Worm (Caenorhabditis elegans) whole organism, L4 larva: ENCODE data around the gene vps-35.
A peak's percentile ranks its signal among the peaks of the same experiment; 100 is the strongest.

ENCODE experiments used
- D1046.2 ChIP-seq: fragments of 200-800 bp; sonication (Bioruptor generic); IDR thresholded peaks from 2 replicates; pipeline ENCODE4 v1.3.6; 2022; ENCODE audit warnings: missing genetic modification characterization, missing compliant biosample characterization
- T20F7.1 ChIP-seq: fragments of 200-800 bp; sonication (Bioruptor generic); optimal IDR thresholded peaks from 2 replicates; lab custom pipeline; 2018; ENCODE audit warnings: mild to moderate bottlenecking, missing genetic modification characterization, missing compliant biosample characterization
- T26A8.4 ChIP-seq: fragments of 200-800 bp; sonication (Bioruptor generic); IDR thresholded peaks from 2 replicates; pipeline ENCODE4 v1.3.6; 2022; ENCODE audit warnings: missing genetic modification characterization, missing compliant biosample characterization
- Y48G9A.11 ChIP-seq: fragments of 200-800 bp; sonication (Bioruptor generic); IDR thresholded peaks from 2 replicates; pipeline ENCODE4 v1.3.6; 2022; ENCODE audit warnings: missing genetic modification reagents, missing genetic modification characterization, missing compliant biosample characterization
- ZK546.5 ChIP-seq, 2 experiments: sonication (generic microtip); optimal IDR thresholded peaks; 2 replicates each; lab custom pipeline; 2017; ENCODE audit warnings: missing biosample characterization in 2 of 2, missing genetic modification characterization in 2 of 2
- aha-1 ChIP-seq: fragments of 150-350 bp; peaks from one replicate; lab custom pipeline; 2014; ENCODE audit warnings: missing biosample characterization, missing genetic modification characterization
- ceh-44 ChIP-seq: fragments of 200-800 bp; sonication (Bioruptor generic); IDR thresholded peaks from 2 replicates; pipeline ENCODE4 v1.3.6; 2022; ENCODE audit warnings: missing genetic modification reagents, missing genetic modification characterization, missing compliant biosample characterization
- cey-2 ChIP-seq: sonication (generic microtip); optimal IDR thresholded peaks from 3 replicates; lab custom pipeline; 2017; ENCODE audit warnings: missing genetic modification characterization, mild to moderate bottlenecking, missing compliant biosample characterization, antibody characterized with exemption, borderline replicate concordance; ENCODE audit not compliant: insufficient read depth
- daf-12 ChIP-seq: fragments of 150-350 bp; optimal IDR thresholded peaks from 2 replicates; lab custom pipeline; 2014; ENCODE audit warnings: missing biosample characterization, missing genetic modification reagents, missing genetic modification characterization
- daf-16 ChIP-seq, 3 experiments: sonication (generic microtip); optimal IDR thresholded peaks; 2 replicates each; lab custom pipeline; 2016 to 2017; ENCODE audit warnings: missing genetic modification characterization in 3 of 3, missing genetic modification reagents in 3 of 3, mild to moderate bottlenecking in 2 of 3, missing compliant biosample characterization in 2 of 3, missing biosample characterization in 1 of 3, moderate library complexity in 1 of 3
- dmd-6 ChIP-seq: fragments of 200-800 bp; sonication (Bioruptor generic); IDR thresholded peaks from 2 replicates; pipeline ENCODE4 v1.3.6; 2022; ENCODE audit warnings: missing genetic modification reagents, missing genetic modification characterization, missing compliant biosample characterization
- duxl-1 ChIP-seq: sonication (generic microtip); optimal IDR thresholded peaks from 2 replicates; lab custom pipeline; 2016; ENCODE audit warnings: mild to moderate bottlenecking, missing genetic modification characterization, moderate library complexity, missing compliant biosample characterization; ENCODE audit not compliant: poor library complexity
- dve-1 ChIP-seq: sonication (generic microtip); optimal IDR thresholded peaks from 2 replicates; lab custom pipeline; 2017; ENCODE audit warnings: antibody characterized with exemption, mild to moderate bottlenecking, missing genetic modification characterization, missing compliant biosample characterization; ENCODE audit not compliant: insufficient read depth
- hif-1 ChIP-seq, 2 experiments: sonication (generic microtip); optimal IDR thresholded peaks; 2 replicates each; lab custom pipeline; 2016 to 2017; ENCODE audit warnings: missing compliant biosample characterization in 2 of 2, missing genetic modification characterization in 2 of 2, missing genetic modification reagents in 2 of 2, missing genotype in 2 of 2, mild to moderate bottlenecking in 1 of 2
- hlh-11 ChIP-seq: fragments of 200-800 bp; sonication (Bioruptor generic); optimal IDR thresholded peaks from 2 replicates; lab custom pipeline; 2018; ENCODE audit warnings: mild to moderate bottlenecking, missing genetic modification characterization, missing compliant biosample characterization
- hlh-30 ChIP-seq: sonication (generic microtip); optimal IDR thresholded peaks from 2 replicates; lab custom pipeline; 2017; ENCODE audit warnings: antibody characterized with exemption, mild to moderate bottlenecking, missing genetic modification characterization, missing compliant biosample characterization; ENCODE audit not compliant: insufficient read depth
- lin-1 ChIP-seq: fragments of 200-800 bp; sonication (Bioruptor generic); IDR thresholded peaks from 2 replicates; pipeline ENCODE4 v1.3.6; 2022; ENCODE audit warnings: missing genetic modification reagents, missing genetic modification characterization, missing compliant biosample characterization
- lin-39 ChIP-seq: fragments of 150-350 bp; optimal IDR thresholded peaks from 2 replicates; lab custom pipeline; 2014; ENCODE audit warnings: missing biosample characterization, missing genetic modification reagents, missing genetic modification characterization
- lsy-2 ChIP-seq, 2 experiments: fragments of 150-350 bp in 1 of 2; sonication (generic microtip) in 1 of 2; optimal IDR thresholded peaks; 2 replicates each; lab custom pipeline; 2014 to 2017; ENCODE audit warnings: missing biosample characterization in 2 of 2, missing genetic modification characterization in 2 of 2
- mdl-1 ChIP-seq, 2 experiments: fragments of 150-350 bp in 1 of 2; sonication (generic microtip) in 1 of 2; optimal IDR thresholded peaks; 2 replicates each; lab custom pipeline; 2014 to 2017; ENCODE audit warnings: missing biosample characterization in 2 of 2, missing genetic modification characterization in 2 of 2
- mep-1 ChIP-seq: fragments of 150-350 bp; sonication (generic microtip); optimal IDR thresholded peaks from 3 replicates; lab custom pipeline; 2014; ENCODE audit warnings: missing biosample characterization, missing genetic modification characterization
- mes-2 ChIP-seq: sonication (generic microtip); optimal IDR thresholded peaks from 2 replicates; lab custom pipeline; 2016; ENCODE audit warnings: missing genotype, mild to moderate bottlenecking, missing genetic modification characterization, missing compliant biosample characterization; ENCODE audit not compliant: poor library complexity, severe bottlenecking
- mxl-3 ChIP-seq: fragments of 200-800 bp; sonication (Bioruptor generic); optimal IDR thresholded peaks from 2 replicates; lab custom pipeline; 2018; ENCODE audit warnings: mild to moderate bottlenecking, missing genetic modification characterization, missing compliant biosample characterization
- nhr-111 ChIP-seq: fragments of 200-800 bp; sonication (Bioruptor generic); optimal IDR thresholded peaks from 2 replicates; lab custom pipeline; 2018; ENCODE audit warnings: mild to moderate bottlenecking, missing genetic modification characterization, missing compliant biosample characterization
- nhr-28 ChIP-seq: fragments of 150-350 bp; optimal IDR thresholded peaks from 2 replicates; lab custom pipeline; 2014; ENCODE audit warnings: missing biosample characterization, missing genetic modification characterization
- nhr-41 ChIP-seq: fragments of 200-800 bp; sonication (Bioruptor generic); IDR thresholded peaks from 2 replicates; pipeline ENCODE4 v1.3.6; 2022; ENCODE audit warnings: missing genetic modification reagents, missing genetic modification characterization, missing compliant biosample characterization
- nhr-48 ChIP-seq: sonication (generic microtip); optimal IDR thresholded peaks from 2 replicates; lab custom pipeline; 2016; ENCODE audit warnings: mild to moderate bottlenecking, missing genetic modification characterization, missing compliant biosample characterization
- nhr-77 ChIP-seq: fragments of 150-350 bp; optimal IDR thresholded peaks from 2 replicates; lab custom pipeline; 2014; ENCODE audit warnings: missing biosample characterization, missing genetic modification characterization
- pha-4 ChIP-seq, 2 experiments: fragments of 150-350 bp in 1 of 2; fragments of 200-800 bp in 1 of 2; sonication (Bioruptor generic) in 1 of 2; IDR thresholded peaks in 1 of 2; optimal IDR thresholded peaks in 1 of 2; 2 replicates each; pipeline versions ENCODE4 v1.3.6 to Lab custom; 2014 to 2022; ENCODE audit warnings: missing genetic modification characterization in 2 of 2, missing genetic modification reagents in 2 of 2, missing biosample characterization in 1 of 2, missing compliant biosample characterization in 1 of 2
- php-3 ChIP-seq: fragments of 200-800 bp; sonication (Bioruptor generic); IDR thresholded peaks from 2 replicates; pipeline ENCODE4 v1.3.6; 2022; ENCODE audit warnings: missing genetic modification reagents, missing genetic modification characterization, missing compliant biosample characterization
- pqm-1 ChIP-seq: sonication (generic microtip); optimal IDR thresholded peaks from 2 replicates; lab custom pipeline; 2017; ENCODE audit warnings: missing biosample characterization, missing genetic modification characterization
- tag-97 ChIP-seq: fragments of 200-800 bp; sonication (Bioruptor generic); IDR thresholded peaks from 2 replicates; pipeline ENCODE4 v1.3.6; 2022; ENCODE audit warnings: missing genetic modification characterization, missing compliant biosample characterization
- tra-1 ChIP-seq: fragments of 200-800 bp; sonication (Bioruptor generic); IDR thresholded peaks from 2 replicates; pipeline ENCODE4 v1.3.6; 2022; ENCODE audit warnings: missing genetic modification reagents, missing genetic modification characterization, missing compliant biosample characterization
- unc-130 ChIP-seq: sonication (generic microtip); optimal IDR thresholded peaks from 2 replicates; lab custom pipeline; 2016; ENCODE audit warnings: missing genetic modification reagents, missing genetic modification characterization, missing compliant biosample characterization
- zfp-2 ChIP-seq: sonication (generic microtip); optimal IDR thresholded peaks from 2 replicates; lab custom pipeline; 2016; ENCODE audit warnings: mild to moderate bottlenecking, missing genetic modification characterization, missing compliant biosample characterization

vps-35 gene

DNA sequence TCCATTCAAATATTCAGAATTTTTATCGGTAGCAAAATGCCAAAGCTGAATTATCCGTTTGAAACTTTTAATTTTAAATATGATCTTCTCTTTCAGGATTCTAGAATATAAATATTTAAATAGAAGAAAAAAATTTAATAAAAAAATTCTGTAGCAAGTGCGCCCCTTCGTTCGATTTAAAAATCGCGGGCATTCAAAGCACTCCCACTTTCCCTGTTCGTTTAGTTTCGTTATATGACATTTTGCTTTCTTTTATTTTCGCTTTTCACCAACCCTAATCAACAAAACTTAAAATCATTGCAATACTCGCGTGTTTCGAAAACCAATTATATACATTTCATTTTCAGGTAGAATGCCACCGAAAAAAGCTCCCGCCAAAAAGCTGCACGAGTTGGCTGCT is 14.0 kb downstream of the vps-35 start, which contains the start of gene vrk-1 (continued):
- TF ChIP-seq lsy-2 (tag; optimal IDR thresholded peaks at IDR 0.05; lab: Kevin White, UChicago) (peak in 1 of 2 experiments; percentile 25), zfp-2 (tag; lab: Kevin White, UChicago) (no peak), tag-97 (no peak), nhr-111 (GFP tag; lab: Kevin White, UChicago) (no peak), T26A8.4 (GFP tag; lab: Robert Waterston, UW) (no peak)

DNA sequence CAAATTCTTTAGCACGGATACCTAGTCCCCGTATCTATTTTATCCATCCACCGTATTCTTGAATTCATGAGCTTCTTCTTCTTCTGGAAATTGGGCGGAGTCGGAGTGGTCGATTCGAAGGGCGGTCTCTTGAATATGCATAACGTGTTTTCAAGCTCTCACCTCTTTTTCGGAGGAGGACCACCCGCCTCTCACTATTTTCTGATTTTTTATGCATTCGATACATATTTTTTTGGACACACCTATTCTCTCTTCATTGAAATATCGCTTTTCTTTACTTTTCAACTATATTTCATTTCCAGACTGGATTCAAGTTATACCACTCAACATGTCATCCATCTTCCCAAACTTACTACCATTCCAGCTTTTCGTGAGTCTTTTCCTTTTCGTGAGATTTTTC is 20.9 kb downstream of the vps-35 start, which contains the start of gene egl-44:
egl-44 (plus strand) TSS at position 301 of the 400 bp plus-strand sequence.
- no peak for TF ChIP-seq unc-130 (GFP tag; lab: Kevin White, UChicago)
- TF ChIP-seq duxl-1 (tag; lab: Kevin White, UChicago) = no peak
- TF ChIP-seq ZK546.5 (tag; optimal IDR thresholded peaks at IDR 0.05; lab: Kevin White, UChicago) = no peak
- TF ChIP-seq pha-4 (GFP tag; IDR thresholded peaks at IDR 0.05; lab: Robert Waterston, UW) = no peak
- TF ChIP-seq pha-4 (tag; optimal IDR thresholded peaks at IDR 0.05; lab: Kevin White, UChicago) = no peak

DNA sequence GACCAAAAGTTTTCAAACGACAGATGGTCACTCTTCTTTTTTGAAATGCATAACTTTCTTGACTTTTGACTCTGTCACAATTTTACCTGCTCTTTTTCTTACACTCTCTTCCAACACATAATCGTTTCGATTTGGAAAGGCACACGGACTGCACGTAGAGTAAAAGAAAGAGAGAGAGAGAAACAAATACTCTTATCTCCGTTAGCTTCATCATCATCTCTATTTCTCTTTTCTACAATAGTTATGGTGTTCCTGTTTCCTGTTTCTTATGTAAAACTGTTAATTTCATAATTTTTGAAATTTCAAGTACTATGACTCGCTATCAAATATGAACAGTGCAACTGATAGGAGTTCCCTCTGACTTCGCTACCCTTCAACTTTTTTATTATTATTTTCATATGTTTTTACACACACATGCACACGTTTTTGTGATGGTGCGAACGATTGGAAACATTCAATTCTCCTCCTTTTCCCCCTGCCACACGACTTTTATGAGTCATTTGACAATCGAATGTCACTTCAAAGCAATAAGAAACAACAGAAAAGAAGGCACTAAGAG is 22.6 kb downstream of the vps-35 start:
- TF ChIP-seq lsy-2 (tag; optimal IDR thresholded peaks at IDR 0.05; lab: Kevin White, UChicago) = peak in 1 of 2 experiments; percentile 42
- peak; percentile 85 for TF ChIP-seq hlh-11
- TF ChIP-seq lin-39 (tag; lab: Kevin White, UChicago) = no peak
- TF ChIP-seq lin-1 (GFP tag; lab: Robert Waterston, UW) = peak; percentile 82
- peak; percentile 61 for TF ChIP-seq nhr-48 (tag; lab: Kevin White, UChicago)
- no peak for TF ChIP-seq ceh-44 (GFP tag; lab: Robert Waterston, UW)
- peak in 1 of 2 experiments; percentile 70 for TF ChIP-seq hif-1 (tag; optimal IDR thresholded peaks at IDR 0.05; lab: Kevin White, UChicago)
- TF ChIP-seq nhr-41 (GFP tag; lab: Robert Waterston, UW) = 0 out of 2 replicates have a peak, but pooled peaks have one; percentile 39
- no peak for TF ChIP-seq daf-16 (GFP tag; optimal IDR thresholded peaks at IDR 0.05; lab: Kevin White, UChicago)
- TF ChIP-seq daf-16 (tag; optimal IDR thresholded peaks at IDR 0.05; lab: Kevin White, UChicago) = peak; percentile 92
- TF ChIP-seq T20F7.1 (GFP tag; lab: Kevin White, UChicago) = peak; percentile 37
- peak in 1 of 2 experiments; percentile 54 for TF ChIP-seq mdl-1 (tag; optimal IDR thresholded peaks at IDR 0.05; lab: Kevin White, UChicago)
- TF ChIP-seq cey-2 (tag; lab: Kevin White, UChicago) = no peak
- no peak for TF ChIP-seq daf-12 (tag; lab: Kevin White, UChicago)
- TF ChIP-seq mep-1 = peak; percentile 35
- TF ChIP-seq php-3 (GFP tag; lab: Robert Waterston, UW) = peak; percentile 83
- peak; percentile 47 for TF ChIP-seq aha-1
- TF ChIP-seq dmd-6 (GFP tag; lab: Robert Waterston, UW) = peak; percentile 71
- TF ChIP-seq Y48G9A.11 = no peak
- peak; percentile 87 for TF ChIP-seq nhr-28
- peak; percentile 84 for TF ChIP-seq dve-1 (tag; lab: Kevin White, UChicago)
- peak; percentile 6 for TF ChIP-seq mes-2
- peak; percentile 10 for TF ChIP-seq hlh-30 (tag; lab: Kevin White, UChicago)
- peak; percentile 95 for TF ChIP-seq nhr-77 (tag; lab: Kevin White, UChicago)
- TF ChIP-seq tra-1 (GFP tag; lab: Robert Waterston, UW) = peak; percentile 63; the same call in 1 of the 2 replicates
- TF ChIP-seq mxl-3 (GFP tag; lab: Kevin White, UChicago) = peak; percentile 32
- peak; percentile 100 for TF ChIP-seq pqm-1
- TF ChIP-seq D1046.2 (GFP tag; lab: Robert Waterston, UW) = no peak
